Worm (Caenorhabditis elegans) whole organism, dauer: ENCODE results near the gene nuo-3.
"Not testable (repeated sequence)": the region's sequence is repeated elsewhere in the genome, so short reads cannot be mapped to it uniquely, and the experiment has no call there.

Source experiments
- unc-62 ChIP-seq: sonication (generic microtip); optimal IDR thresholded peaks from 2 replicates; lab custom pipeline; 2017; ENCODE audit warnings: missing biosample characterization, missing genetic modification reagents, missing genetic modification characterization

Gene nuo-3

ce11 chrIV:14795918-14796488 is 1.3 kb downstream of the nuo-3 start, which contains the start of gene coq-3:
Gene coq-3 (minus strand): TSS chrIV:14796324.
- no peak for TF ChIP-seq unc-62 (GFP tag; lab: Kevin White, UChicago)

ce11 chrIV:14793900-14794624 is 3.3 kb downstream of the nuo-3 start:
- no peak for TF ChIP-seq unc-62 (GFP tag; lab: Kevin White, UChicago)

ce11 chrIV:14792602-14793232 is 4.6 kb downstream of the nuo-3 start, which contains the start of gene gdi-1:
Gene gdi-1 (minus strand): TSS chrIV:14792887.
- no peak for TF ChIP-seq unc-62 (GFP tag; lab: Kevin White, UChicago)

- TF ChIP-seq unc-62 (GFP tag; lab: Kevin White, UChicago): no peak
These were observed 6.8 kb downstream of the nuo-3 start for ce11 chrIV:14790579-14790978.

- no peak for TF ChIP-seq unc-62 (GFP tag; lab: Kevin White, UChicago)
These were observed 10.8 kb downstream of the nuo-3 start, which contains the start of gene melo-1 for ce11 chrIV:14786374-14787136. Gene melo-1 (plus strand): TSS chrIV:14787031.

ce11 chrIV:14784481-14784880 is 12.9 kb downstream of the nuo-3 start, which contains the start of gene nlp-56:
Gene nlp-56 (minus strand): TSS chrIV:14784737.
- no peak for TF ChIP-seq unc-62 (GFP tag; lab: Kevin White, UChicago)

ce11 chrIV:14782211-14782610 is 15.1 kb downstream of the nuo-3 start, which contains the start of gene Y57G11C.1130:
Gene Y57G11C.1130 (plus strand): TSS chrIV:14782511.
- no peak for TF ChIP-seq unc-62 (GFP tag; lab: Kevin White, UChicago)

- no peak for TF ChIP-seq unc-62 (GFP tag; lab: Kevin White, UChicago)
These were observed 15.8 kb downstream of the nuo-3 start, which contains the start of gene Y57G11C.8 for ce11 chrIV:14781537-14781936. Gene Y57G11C.8 (plus strand): TSS chrIV:14781837.

- TF ChIP-seq unc-62 (GFP tag; lab: Kevin White, UChicago): not testable (repeated sequence)
These were observed 22.9 kb downstream of the nuo-3 start, which contains the start of gene Y57G11C.51 for ce11 chrIV:14774454-14774853. Gene Y57G11C.51 (minus strand): TSS chrIV:14774554.

ce11 chrIV:14773280-14774071 is 23.9 kb downstream of the nuo-3 start, which contains the start of gene Y57G11C.36:
Gene Y57G11C.36 (minus strand): TSS chrIV:14773781.
- TF ChIP-seq unc-62 (GFP tag; lab: Kevin White, UChicago): no peak

ce11 chrIV:14771325-14771724 is 26.0 kb downstream of the nuo-3 start, which contains the start of gene degl-1:
Gene degl-1 (minus strand): TSS chrIV:14771425.
- no peak for TF ChIP-seq unc-62 (GFP tag; lab: Kevin White, UChicago)

ce11 chrIV:14770663-14771062 is 26.7 kb downstream of the nuo-3 start:
- no peak for TF ChIP-seq unc-62 (GFP tag; lab: Kevin White, UChicago)

- no peak for TF ChIP-seq unc-62 (GFP tag; lab: Kevin White, UChicago)
These were observed 28.0 kb downstream of the nuo-3 start, which contains the start of gene Y57G11C.43 for ce11 chrIV:14769218-14769835. Gene Y57G11C.43 (plus strand): TSS chrIV:14769441.
